Fruit fly (Drosophila melanogaster): ENCODE measurements around the gene CG17991.

The CG17991 gene

dm6 chr3R:27245401-27245757 is 4.3 kb downstream of the CG17991 start (continued):
- TF ChIP-seq CG10654 (GFP tag; optimal IDR thresholded peaks at IDR 0.05): no peak
- TF ChIP-seq Kr (GFP tag; optimal IDR thresholded peaks at IDR 0.05): no peak
- no peak for TF ChIP-seq CG11504 (tag; optimal IDR thresholded peaks at IDR 0.05)
- TF ChIP-seq Med (GFP tag): no peak
- 0 out of 2 replicates have a peak, but pooled peaks have one; percentile 4 for TF ChIP-seq ato (GFP tag; IDR thresholded peaks at IDR 0.05; ENCODE audit: partially characterized antibody)
- TF ChIP-seq cg (GFP tag; optimal IDR thresholded peaks at IDR 0.05): peak; percentile 70
- peak; percentile 73 for TF ChIP-seq crol (GFP tag; IDR thresholded peaks at IDR 0.05)
- peak; percentile 33 for TF ChIP-seq CG10543 (GFP tag; optimal IDR thresholded peaks at IDR 0.05)
- TF ChIP-seq BEAF-32 (GFP tag; optimal IDR thresholded peaks at IDR 0.05): peak; percentile 15
- peak; percentile 16 for TF ChIP-seq Dp (GFP tag; optimal IDR thresholded peaks at IDR 0.05)
- TF ChIP-seq Elba2 (GFP tag; optimal IDR thresholded peaks at IDR 0.05): peak; percentile 39
- peak; percentile 26; the same call in 1 of the 2 replicates for TF ChIP-seq CG9215 (GFP tag; IDR thresholded peaks at IDR 0.05)
- TF ChIP-seq grau (tag; optimal IDR thresholded peaks at IDR 0.05): peak; percentile 10
- TF ChIP-seq chinmo (GFP tag; IDR thresholded peaks at IDR 0.05; ENCODE audit: partially characterized antibody): peak; percentile 89; the same call in 3 of the 4 replicates
- TF ChIP-seq CG34224 (GFP tag; IDR thresholded peaks at IDR 0.05; ENCODE audit: partially characterized antibody): 0 out of 3 replicates have a peak, but pooled peaks have one; percentile 33
- no peak for TF ChIP-seq CG9437 (GFP tag; optimal IDR thresholded peaks at IDR 0.05)
- no peak for TF ChIP-seq Atf3 (GFP tag; optimal IDR thresholded peaks at IDR 0.05)
- peak; percentile 5 for TF ChIP-seq CG3281 (GFP tag; optimal IDR thresholded peaks at IDR 0.05)
- TF ChIP-seq Myb (GFP tag; optimal IDR thresholded peaks at IDR 0.05): peak; percentile 47
- TF ChIP-seq ci (GFP tag; IDR thresholded peaks at IDR 0.05): peak; percentile 52; the same call in 1 of the 3 replicates
- TF ChIP-seq Trl (optimal IDR thresholded peaks at IDR 0.05): peak in 1 of 2 experiments; percentile 23
- TF ChIP-seq Trl (GFP tag; optimal IDR thresholded peaks at IDR 0.05): no peak
- peak; percentile 27 for TF ChIP-seq Nf-YB (GFP tag; optimal IDR thresholded peaks at IDR 0.05)

DNA sequence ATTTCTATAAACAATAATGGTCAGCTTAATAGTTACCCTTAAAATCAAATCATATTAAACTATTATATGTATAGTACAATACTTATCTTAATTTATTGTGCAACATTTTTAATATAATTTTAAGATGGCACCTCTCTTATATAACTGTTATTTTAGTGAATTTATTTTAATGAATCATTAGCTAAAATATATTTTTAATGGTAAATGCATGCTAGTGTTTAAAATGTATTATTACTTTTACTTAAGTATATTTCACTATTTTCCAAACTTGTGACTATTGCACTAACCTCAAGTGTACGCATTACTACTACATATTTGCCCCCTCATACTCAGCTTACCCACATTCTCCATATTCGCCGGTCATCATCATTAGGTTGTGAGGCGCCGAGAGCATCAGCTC is 5.2 kb downstream of the CG17991 start:
- TF ChIP-seq HLH3B (GFP tag; IDR thresholded peaks at IDR 0.05) (peak; percentile 69), gcm (GFP tag; optimal IDR thresholded peaks at IDR 0.05) (peak; percentile 93), C15 (GFP tag; IDR thresholded peaks at IDR 0.05) (no peak), CG4328 (GFP tag; optimal IDR thresholded peaks at IDR 0.05) (peak; percentile 72), CG4730 (GFP tag; IDR thresholded peaks at IDR 0.05) (peak; percentile 31; the same call in 1 of the 2 replicates), CG11085 (GFP tag; IDR thresholded peaks at IDR 0.05) (no peak), twi (tag; optimal IDR thresholded peaks at IDR 0.05) (peak; percentile 78), dmrt11E (tag; optimal IDR thresholded peaks at IDR 0.05) (peak; percentile 91), Sox100B (GFP tag; optimal IDR thresholded peaks at IDR 0.05) (peak; percentile 90), CG1024 (GFP tag; IDR thresholded peaks at IDR 0.05) (peak; percentile 45; the same call in 1 of the 2 replicates), CG32767 (GFP tag; IDR thresholded peaks at IDR 0.05) (peak; percentile 57; the same call in 1 of the 2 replicates), Mrtf (GFP tag; IDR thresholded peaks at IDR 0.05) (no peak), Fer3 (tag; optimal IDR thresholded peaks at IDR 0.05) (peak; percentile 82), bcd (GFP tag; optimal IDR thresholded peaks at IDR 0.05) (peak; percentile 67), dysf (GFP tag; IDR thresholded peaks at IDR 0.05) (peak; percentile 73), sd (tag; optimal IDR thresholded peaks at IDR 0.05) (peak; percentile 78), Ptx1 (GFP tag; IDR thresholded peaks at IDR 0.05) (peak; percentile 69), Vsx1 (GFP tag; optimal IDR thresholded peaks at IDR 0.05) (peak; percentile 29), Hr78 (GFP tag; optimal IDR thresholded peaks at IDR 0.05) (peak in 1 of 2 experiments; percentile 81), ac (GFP tag; optimal IDR thresholded peaks at IDR 0.05) (peak; percentile 5), CG6689 (GFP tag; IDR thresholded peaks at IDR 0.05) (peak; percentile 79), CG15269 (tag; optimal IDR thresholded peaks at IDR 0.05) (peak; percentile 91), CG17568 (GFP tag; optimal IDR thresholded peaks at IDR 0.05) (no peak), CG14050 (GFP tag; IDR thresholded peaks at IDR 0.05) (no peak; the same call in 2 of the 3 replicates), ttk (GFP tag; IDR thresholded peaks at IDR 0.05) (peak; percentile 52; the same call in 1 of the 2 replicates), CG34422 (GFP tag; IDR thresholded peaks at IDR 0.05) (0 out of 3 replicates have a peak, but pooled peaks have one; percentile 28), CG10431 (GFP tag; optimal IDR thresholded peaks at IDR 0.05) (peak; percentile 27), CG14667 (GFP tag; IDR thresholded peaks at IDR 0.05) (peak; percentile 24; the same call in 1 of the 2 replicates)
